Worm (Caenorhabditis elegans): Measurements from ENCODE around the gene mrps-28.

The mrps-28 gene

DNA sequence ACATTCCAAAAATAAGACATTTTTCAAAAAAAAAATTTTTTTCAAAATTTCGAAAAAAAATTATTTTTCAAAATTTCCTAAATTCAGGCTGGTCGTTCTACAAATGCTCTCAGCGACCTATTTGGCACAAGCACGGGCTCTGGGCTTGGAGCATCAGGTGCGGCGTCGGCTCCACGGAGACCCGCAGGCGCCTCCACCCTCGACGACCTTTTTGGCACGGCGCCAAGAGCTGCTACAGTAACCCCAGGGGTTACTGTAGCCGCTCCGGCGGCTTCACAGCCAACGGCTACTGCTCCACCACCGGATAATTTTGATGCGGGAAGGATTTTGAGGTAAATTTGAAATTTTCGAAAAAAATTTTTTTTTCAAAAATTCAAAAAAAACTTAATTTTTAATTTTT, 18.3 kb upstream of the mrps-28 start:
- no peak for TF ChIP-seq dao-5 (tag; optimal IDR thresholded peaks at IDR 0.05)

ce11 chrV:19629544-19629943, 14.5 kb upstream of the mrps-28 start:
- TF ChIP-seq W03F9.2 (tag; optimal IDR thresholded peaks at IDR 0.05) (no peak), dao-5 (tag; optimal IDR thresholded peaks at IDR 0.05) (no peak), him-1 (tag; optimal IDR thresholded peaks at IDR 0.05) (no peak)

- TF ChIP-seq W03F9.2 (tag; optimal IDR thresholded peaks at IDR 0.05) (no peak), him-1 (tag; optimal IDR thresholded peaks at IDR 0.05) (no peak), dao-5 (tag; optimal IDR thresholded peaks at IDR 0.05) (no peak)
Measured at ce11 chrV:19629973-19630372, 14.1 kb upstream of the mrps-28 start.

ce11 chrV:19630569-19630968, 13.5 kb upstream of the mrps-28 start:
- TF ChIP-seq dao-5 (tag; optimal IDR thresholded peaks at IDR 0.05) (no peak), him-1 (tag; optimal IDR thresholded peaks at IDR 0.05) (no peak), W03F9.2 (tag; optimal IDR thresholded peaks at IDR 0.05) (no peak)

ce11 chrV:19632546-19632945, 11.5 kb upstream of the mrps-28 start, which contains the start of gene Y43F8C.5:
Gene Y43F8C.5 (minus strand): TSS chrV:19632646.
- no peak for TF ChIP-seq him-1 (tag; optimal IDR thresholded peaks at IDR 0.05)
- no peak for TF ChIP-seq dao-5 (tag; optimal IDR thresholded peaks at IDR 0.05)
- TF ChIP-seq W03F9.2 (tag; optimal IDR thresholded peaks at IDR 0.05), result no peak

- no peak for TF ChIP-seq him-1 (tag; optimal IDR thresholded peaks at IDR 0.05)
- TF ChIP-seq W03F9.2 (tag; optimal IDR thresholded peaks at IDR 0.05), result no peak
- TF ChIP-seq dao-5 (tag; optimal IDR thresholded peaks at IDR 0.05), result no peak
Measured at ce11 chrV:19632948-19633347, 11.1 kb upstream of the mrps-28 start.

DNA sequence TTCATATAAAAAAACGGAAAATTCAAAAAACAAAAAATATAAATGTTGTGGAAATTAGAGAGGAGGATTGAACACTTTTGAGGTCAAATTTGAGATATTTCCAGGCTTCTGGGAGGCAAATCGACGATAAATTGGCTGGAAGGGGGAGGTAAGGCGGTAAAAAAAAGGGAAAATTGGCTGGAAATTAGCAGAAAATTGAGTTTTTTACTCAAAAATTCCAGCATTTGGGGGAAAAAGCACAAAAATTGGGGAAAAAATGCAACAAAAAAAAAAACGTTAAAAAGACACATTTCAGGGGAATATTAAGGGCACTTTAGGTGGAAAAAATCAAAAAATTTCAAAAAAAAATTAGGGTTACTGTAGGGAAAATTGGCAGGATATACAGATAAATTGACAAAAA, 9.8 kb upstream of the mrps-28 start:
- TF ChIP-seq dao-5 (tag; optimal IDR thresholded peaks at IDR 0.05), result no peak
- TF ChIP-seq W03F9.2 (tag; optimal IDR thresholded peaks at IDR 0.05), result no peak
- no peak for TF ChIP-seq him-1 (tag; optimal IDR thresholded peaks at IDR 0.05)

DNA sequence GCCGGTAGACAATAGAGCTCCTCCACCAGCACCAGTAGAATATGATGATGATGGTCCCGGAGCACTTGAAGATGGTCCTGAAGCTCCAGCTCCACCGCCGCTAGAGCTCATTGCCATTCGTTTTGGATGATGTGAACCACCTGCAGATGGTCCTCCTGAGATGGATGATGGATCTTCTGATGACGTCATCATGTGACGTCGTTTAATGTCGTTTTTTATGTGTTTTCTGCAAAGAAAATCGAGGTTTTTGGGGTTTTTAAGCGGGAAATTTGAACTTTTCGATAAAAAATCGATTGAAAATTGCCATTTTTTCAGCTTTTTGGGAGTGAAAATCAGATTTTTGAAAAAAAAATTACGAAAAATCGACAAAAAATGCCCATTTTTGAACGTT, 7.8 kb upstream of the mrps-28 start:
- TF ChIP-seq dao-5 (tag; optimal IDR thresholded peaks at IDR 0.05), result no peak
- TF ChIP-seq W03F9.2 (tag; optimal IDR thresholded peaks at IDR 0.05), result no peak
- TF ChIP-seq him-1 (tag; optimal IDR thresholded peaks at IDR 0.05), result no peak

- TF ChIP-seq him-1 (tag; optimal IDR thresholded peaks at IDR 0.05) (no peak), dao-5 (tag; optimal IDR thresholded peaks at IDR 0.05) (no peak), W03F9.2 (tag; optimal IDR thresholded peaks at IDR 0.05) (no peak)
Measured at ce11 chrV:19637890-19638289, 6.1 kb upstream of the mrps-28 start.

- TF ChIP-seq him-1 (tag; optimal IDR thresholded peaks at IDR 0.05) (no peak), W03F9.2 (tag; optimal IDR thresholded peaks at IDR 0.05) (no peak), dao-5 (tag; optimal IDR thresholded peaks at IDR 0.05) (no peak)
Measured at ce11 chrV:19640808-19641207, 3.2 kb upstream of the mrps-28 start, which contains the start of gene Y43F8C.6. Gene Y43F8C.6 (minus strand): TSS chrV:19640908.

- TF ChIP-seq W03F9.2 (tag; optimal IDR thresholded peaks at IDR 0.05), result peak; percentile 49
- peak; percentile 82 for TF ChIP-seq dao-5 (tag; optimal IDR thresholded peaks at IDR 0.05)
- peak; percentile 79 for TF ChIP-seq him-1 (tag; optimal IDR thresholded peaks at IDR 0.05)
Measured at ce11 chrV:19643015-19643414, 1.0 kb upstream of the mrps-28 start.

DNA sequence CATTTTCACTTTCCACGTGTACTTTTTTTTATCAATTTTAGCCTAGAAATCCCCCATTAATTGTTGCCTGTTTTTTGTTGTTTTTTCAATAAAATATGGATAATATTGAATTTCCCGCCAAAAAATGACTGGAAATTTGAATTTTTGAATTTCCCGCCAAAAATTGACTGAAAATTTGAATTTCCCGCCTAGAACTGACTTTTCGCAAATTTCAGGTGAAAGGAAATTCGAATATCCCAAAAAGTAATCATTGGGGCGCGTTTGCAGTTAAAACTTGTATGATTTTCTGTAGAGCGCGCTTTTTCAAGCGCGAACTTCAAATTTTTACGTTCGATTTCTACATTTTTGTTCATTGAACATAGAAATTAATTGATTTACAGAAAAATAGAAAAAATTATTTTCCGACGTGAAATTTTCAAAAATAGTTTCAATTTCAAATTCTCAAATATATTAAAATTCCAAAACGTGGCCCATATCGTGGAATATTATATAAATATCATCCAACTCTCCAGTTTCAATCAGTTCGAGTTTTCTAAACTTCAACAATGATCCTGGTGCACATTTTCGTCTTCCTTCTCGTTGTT, 1.6 kb downstream of the mrps-28 start, which contains the start of gene Y43F8C.9:
Y43F8C.9 (plus strand) TSS at position 534 of the 584 bp plus-strand sequence.
- TF ChIP-seq W03F9.2 (tag; optimal IDR thresholded peaks at IDR 0.05) (no peak), dao-5 (tag; optimal IDR thresholded peaks at IDR 0.05) (no peak), him-1 (tag; optimal IDR thresholded peaks at IDR 0.05) (no peak)

DNA sequence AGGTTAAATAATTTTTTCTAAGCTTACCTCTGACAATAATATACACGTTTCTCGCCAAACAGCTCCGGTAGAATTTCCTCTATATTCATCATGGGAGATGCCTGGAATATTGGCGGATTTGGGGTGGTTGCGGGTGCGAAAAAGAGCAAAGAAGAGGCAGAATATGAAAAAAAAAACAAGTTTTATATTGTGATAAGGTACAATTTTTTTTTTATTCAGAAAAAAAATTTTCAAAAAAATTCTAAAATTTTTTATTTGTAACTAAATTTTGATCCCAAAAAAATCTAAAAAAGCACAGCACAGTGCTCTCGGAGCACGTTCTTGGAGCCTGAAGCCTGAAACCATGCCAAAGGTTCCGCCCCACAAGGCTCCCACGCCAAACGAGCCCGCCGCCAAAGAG, 11.1 kb downstream of the mrps-28 start, which contains the start of gene dmd-3:
dmd-3 (minus strand) TSS at position 101 of the 400 bp plus-strand sequence.
- TF ChIP-seq W03F9.2 (tag; optimal IDR thresholded peaks at IDR 0.05) (no peak), him-1 (tag; optimal IDR thresholded peaks at IDR 0.05) (no peak), dao-5 (tag; optimal IDR thresholded peaks at IDR 0.05) (no peak)

ce11 chrV:19664574-19664973, 20.5 kb downstream of the mrps-28 start:
- no peak for TF ChIP-seq W03F9.2 (tag; optimal IDR thresholded peaks at IDR 0.05)
- no peak for TF ChIP-seq dao-5 (tag; optimal IDR thresholded peaks at IDR 0.05)
- TF ChIP-seq him-1 (tag; optimal IDR thresholded peaks at IDR 0.05), result no peak

ce11 chrV:19666308-19666707, 22.3 kb downstream of the mrps-28 start:
- TF ChIP-seq him-1 (tag; optimal IDR thresholded peaks at IDR 0.05) (no peak), W03F9.2 (tag; optimal IDR thresholded peaks at IDR 0.05) (no peak), dao-5 (tag; optimal IDR thresholded peaks at IDR 0.05) (no peak)

All from whole organism, L4/young adult.